Worm (Caenorhabditis elegans) whole organism, midembryonic: ENCODE measurements around the gene C12D8.21.

Source experiments
- T22C8.4 ChIP-seq: fragments of 200-800 bp; sonication (Bioruptor generic); IDR thresholded peaks from 2 replicates; pipeline ENCODE4 v1.3.6; 2022; ENCODE audit warnings: missing genetic modification characterization, missing compliant biosample characterization
- cog-1 ChIP-seq: sonication (generic microtip); optimal IDR thresholded peaks from 2 replicates; lab custom pipeline; 2016; ENCODE audit warnings: missing genetic modification characterization, missing compliant biosample characterization
- flt-1 ChIP-seq: fragments of 200-800 bp; sonication (Bioruptor generic); IDR thresholded peaks from 2 replicates; pipeline ENCODE4 v1.3.6; 2022; ENCODE audit warnings: missing genetic modification characterization, missing compliant biosample characterization
- klf-2 ChIP-seq: fragments of 200-800 bp; sonication (Bioruptor generic); conservative IDR thresholded peaks from 2 replicates; pipeline ENCODE4 v1.3.6; 2022; ENCODE audit warnings: missing genetic modification reagents, missing genetic modification characterization, missing compliant biosample characterization
- med-1 ChIP-seq: sonication (generic microtip); optimal IDR thresholded peaks from 2 replicates; lab custom pipeline; 2017; ENCODE audit warnings: missing genetic modification characterization, mild to moderate bottlenecking, missing compliant biosample characterization, antibody characterized with exemption, missing genetic modification reagents; ENCODE audit not compliant: insufficient read depth
- ref-1 ChIP-seq: fragments of 200-800 bp; sonication (Bioruptor generic); conservative IDR thresholded peaks from 2 replicates; pipeline ENCODE4 v1.3.6; 2022; ENCODE audit warnings: missing genetic modification reagents, missing genetic modification characterization, missing compliant biosample characterization
- tab-1 ChIP-seq: fragments of 200-800 bp; sonication (Bioruptor generic); IDR thresholded peaks from 2 replicates; pipeline ENCODE4 v1.3.6; 2022; ENCODE audit warnings: missing genetic modification characterization, missing compliant biosample characterization
- ztf-23 ChIP-seq: fragments of 200-800 bp; sonication (Bioruptor generic); IDR thresholded peaks from 2 replicates; pipeline ENCODE4 v1.3.6; 2022; ENCODE audit warnings: missing genetic modification reagents, missing genetic modification characterization, missing compliant biosample characterization
- ztf-29 ChIP-seq: fragments of 200-800 bp; sonication (Bioruptor generic); IDR thresholded peaks from 2 replicates; pipeline ENCODE4 v1.3.6; 2022; ENCODE audit warnings: missing genetic modification reagents, missing genetic modification characterization, missing compliant biosample characterization

The C12D8.21 gene

DNA sequence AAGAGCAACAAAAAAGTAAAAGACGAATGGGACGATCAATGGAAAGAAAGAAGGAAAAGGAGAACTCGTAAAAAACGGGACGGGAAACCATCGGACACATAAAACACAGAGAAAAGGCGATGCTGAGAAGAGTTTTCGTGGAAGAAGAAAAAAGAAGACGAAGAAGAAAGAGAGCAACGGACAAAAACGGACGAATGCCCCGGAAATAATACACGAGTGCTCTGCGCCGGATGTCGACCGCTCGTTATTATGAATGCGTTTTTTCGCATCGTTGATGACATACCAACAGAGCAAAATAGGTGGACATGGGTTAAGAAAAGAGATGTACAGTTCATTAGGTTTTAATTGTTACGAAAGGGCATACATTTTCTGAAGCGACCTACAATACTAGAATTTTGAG is 34.6 kb upstream of the C12D8.21 start, which contains the start of gene Y22F5A.11:
Y22F5A.11 (minus strand) TSS at position 28 of the 400 bp plus-strand sequence.
- TF ChIP-seq ref-1 (GFP tag; lab: Robert Waterston, UW) (no peak), flt-1 (GFP tag; lab: Robert Waterston, UW) (no peak), tab-1 (GFP tag; lab: Robert Waterston, UW) (no peak), med-1 (GFP tag; lab: Kevin White, UChicago) (no peak), T22C8.4 (GFP tag; lab: Robert Waterston, UW) (no peak), ztf-29 (GFP tag; lab: Robert Waterston, UW) (no peak), cog-1 (tag; lab: Kevin White, UChicago) (no peak), klf-2 (GFP tag; lab: Robert Waterston, UW) (no peak), ztf-23 (GFP tag; lab: Robert Waterston, UW) (no peak)

DNA sequence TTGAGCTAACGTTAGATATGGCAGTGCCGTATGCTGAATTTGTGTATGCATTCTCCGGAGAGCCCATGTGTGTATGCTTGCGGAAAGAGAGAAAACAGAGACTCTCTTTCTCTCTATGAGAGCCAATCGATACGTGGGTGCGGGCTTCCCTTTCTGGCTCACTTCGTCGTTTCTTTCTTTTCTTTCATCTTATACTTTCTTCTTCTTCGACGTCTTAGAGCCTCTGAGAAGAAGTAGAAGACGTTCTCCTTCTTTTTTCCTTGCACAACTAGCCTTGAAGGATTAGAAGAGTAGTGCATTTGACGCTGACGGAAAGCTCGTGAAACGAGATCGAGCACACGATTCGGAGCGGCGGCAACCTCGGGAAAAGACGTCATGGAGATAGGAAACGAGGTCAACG is 32.8 kb upstream of the C12D8.21 start:
- 0 out of 2 replicates have a peak, but pooled peaks have one; percentile 45 for TF ChIP-seq T22C8.4 (GFP tag; lab: Robert Waterston, UW)
- no peak for TF ChIP-seq ztf-29 (GFP tag; lab: Robert Waterston, UW)
- no peak for TF ChIP-seq med-1 (GFP tag; lab: Kevin White, UChicago)

DNA sequence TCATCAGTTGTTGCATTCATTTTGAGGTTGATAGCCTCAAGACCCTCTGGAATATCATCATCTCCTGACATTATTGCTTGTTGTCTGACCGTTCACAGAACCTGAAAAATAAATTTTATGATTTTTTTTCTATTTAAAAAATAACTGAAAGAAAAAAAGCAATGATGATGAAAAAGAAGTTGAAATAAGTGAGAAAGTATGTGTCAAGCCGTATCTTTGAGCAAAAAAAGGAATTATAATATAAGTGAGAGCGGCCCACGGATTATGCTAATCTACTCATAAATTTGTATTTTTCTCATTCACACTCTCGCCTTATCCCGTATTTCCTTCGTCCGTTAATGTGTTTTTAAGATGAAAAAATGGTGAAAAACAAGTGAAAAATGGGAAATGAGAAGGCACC is 29.2 kb upstream of the C12D8.21 start, which contains the start of gene ric-4:
ric-4 (minus strand) TSS at position 101 of the 400 bp plus-strand sequence.
- TF ChIP-seq cog-1 (tag; lab: Kevin White, UChicago) (no peak), flt-1 (GFP tag; lab: Robert Waterston, UW) (no peak), med-1 (GFP tag; lab: Kevin White, UChicago) (no peak), tab-1 (GFP tag; lab: Robert Waterston, UW) (no peak), T22C8.4 (GFP tag; lab: Robert Waterston, UW) (no peak), ztf-23 (GFP tag; lab: Robert Waterston, UW) (no peak), ref-1 (GFP tag; lab: Robert Waterston, UW) (no peak), klf-2 (GFP tag; lab: Robert Waterston, UW) (no peak), ztf-29 (GFP tag; lab: Robert Waterston, UW) (no peak)

DNA sequence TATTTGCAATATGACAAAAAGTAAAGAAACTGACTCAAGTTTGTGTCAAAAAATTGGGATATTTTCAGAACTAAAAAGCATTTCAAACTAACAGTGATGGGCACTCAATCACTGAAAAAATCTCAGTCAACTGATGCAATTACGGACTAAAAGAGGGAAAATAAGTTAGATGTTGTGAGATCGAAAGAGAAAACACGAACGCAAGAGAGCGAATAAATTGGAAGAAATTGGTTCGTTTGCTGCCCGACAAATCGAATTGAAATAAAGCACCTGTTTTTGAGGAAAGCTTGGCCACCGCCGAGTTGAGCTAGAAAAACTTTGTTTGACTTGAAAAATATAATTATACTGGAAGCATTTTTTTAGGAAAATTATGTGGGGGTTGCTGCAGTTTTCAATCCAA is 25.1 kb upstream of the C12D8.21 start:
- TF ChIP-seq flt-1 (GFP tag; lab: Robert Waterston, UW) (no peak), klf-2 (GFP tag; lab: Robert Waterston, UW) (no peak), ref-1 (GFP tag; lab: Robert Waterston, UW) (no peak)

DNA sequence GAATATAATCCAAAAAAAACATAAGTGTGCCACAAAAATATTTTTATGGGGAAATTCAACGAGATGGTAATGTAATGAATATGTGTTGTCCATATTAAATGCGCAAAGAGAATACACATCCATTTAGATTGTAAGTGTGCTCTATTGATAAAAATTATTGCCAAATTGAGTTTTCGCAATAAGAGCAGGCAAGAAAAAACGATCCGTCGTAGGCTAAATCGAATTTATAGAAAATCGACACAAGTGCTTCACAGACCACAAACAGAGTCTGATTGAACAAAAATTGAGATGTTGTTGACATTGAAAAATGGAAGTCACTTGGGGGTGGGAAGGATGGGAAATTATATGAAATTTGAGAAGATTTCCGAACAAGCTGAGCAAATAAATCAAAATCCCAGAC is 24.0 kb upstream of the C12D8.21 start:
- no peak for TF ChIP-seq cog-1 (tag; lab: Kevin White, UChicago)
- no peak for TF ChIP-seq ztf-29 (GFP tag; lab: Robert Waterston, UW)
- TF ChIP-seq ztf-23 (GFP tag; lab: Robert Waterston, UW): no peak
- no peak for TF ChIP-seq flt-1 (GFP tag; lab: Robert Waterston, UW)
- no peak for TF ChIP-seq med-1 (GFP tag; lab: Kevin White, UChicago)
- no peak for TF ChIP-seq T22C8.4 (GFP tag; lab: Robert Waterston, UW)
- TF ChIP-seq ref-1 (GFP tag; lab: Robert Waterston, UW): no peak
- no peak for TF ChIP-seq tab-1 (GFP tag; lab: Robert Waterston, UW)
- no peak for TF ChIP-seq klf-2 (GFP tag; lab: Robert Waterston, UW)

DNA sequence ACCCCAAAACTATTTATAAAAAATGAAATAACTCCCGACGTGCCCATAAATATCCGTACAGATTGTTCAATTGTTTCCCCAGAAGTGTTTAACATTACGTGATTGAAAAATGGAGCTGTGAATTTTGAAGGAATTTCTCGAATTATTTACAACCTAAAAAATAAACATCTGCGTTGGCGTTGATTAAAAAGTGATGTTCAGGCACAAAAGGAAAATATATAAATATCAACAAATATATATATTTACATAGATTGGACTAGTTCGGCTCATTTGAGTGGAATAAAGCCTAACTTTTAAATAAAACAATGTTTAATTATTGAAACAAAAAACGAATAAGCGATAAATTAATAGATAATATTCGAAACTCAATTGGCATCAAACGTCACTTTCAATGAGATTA is 19.5 kb upstream of the C12D8.21 start, which contains the start of gene sri-18:
sri-18 (minus strand) TSS at position 101 of the 400 bp plus-strand sequence.
- TF ChIP-seq ztf-29 (GFP tag; lab: Robert Waterston, UW): no peak
- TF ChIP-seq ref-1 (GFP tag; lab: Robert Waterston, UW): no peak
- TF ChIP-seq flt-1 (GFP tag; lab: Robert Waterston, UW): no peak
- no peak for TF ChIP-seq tab-1 (GFP tag; lab: Robert Waterston, UW)
- no peak for TF ChIP-seq med-1 (GFP tag; lab: Kevin White, UChicago)
- TF ChIP-seq klf-2 (GFP tag; lab: Robert Waterston, UW): no peak
- no peak for TF ChIP-seq T22C8.4 (GFP tag; lab: Robert Waterston, UW)
- TF ChIP-seq cog-1 (tag; lab: Kevin White, UChicago): no peak
- no peak for TF ChIP-seq ztf-23 (GFP tag; lab: Robert Waterston, UW)

DNA sequence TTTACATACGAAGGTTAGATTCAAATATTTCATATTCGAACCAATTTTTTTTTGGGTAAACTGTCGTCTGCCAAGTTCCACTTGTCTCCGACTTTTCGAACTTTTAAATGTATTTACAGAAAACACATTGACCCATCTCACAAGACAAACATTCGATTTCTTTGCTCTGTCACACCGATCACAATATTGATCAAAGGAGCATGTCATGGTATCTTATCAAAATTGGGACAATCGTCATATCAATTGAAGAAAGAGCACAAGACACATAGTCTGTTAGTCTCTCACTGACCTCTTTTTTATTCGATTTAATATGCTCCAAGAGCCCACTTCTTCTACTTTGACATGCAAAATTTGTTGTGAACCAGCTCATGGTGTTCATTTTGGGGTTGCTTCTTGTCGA is 15.1 kb upstream of the C12D8.21 start, which contains the start of gene nhr-232:
nhr-232 (plus strand) TSS at position 121 of the 400 bp plus-strand sequence.
- TF ChIP-seq med-1 (GFP tag; lab: Kevin White, UChicago): no peak
- no peak for TF ChIP-seq flt-1 (GFP tag; lab: Robert Waterston, UW)
- no peak for TF ChIP-seq ztf-29 (GFP tag; lab: Robert Waterston, UW)
- no peak for TF ChIP-seq T22C8.4 (GFP tag; lab: Robert Waterston, UW)
- TF ChIP-seq tab-1 (GFP tag; lab: Robert Waterston, UW): no peak
- no peak for TF ChIP-seq cog-1 (tag; lab: Kevin White, UChicago)
- no peak for TF ChIP-seq ref-1 (GFP tag; lab: Robert Waterston, UW)
- TF ChIP-seq ztf-23 (GFP tag; lab: Robert Waterston, UW): no peak
- TF ChIP-seq klf-2 (GFP tag; lab: Robert Waterston, UW): no peak

DNA sequence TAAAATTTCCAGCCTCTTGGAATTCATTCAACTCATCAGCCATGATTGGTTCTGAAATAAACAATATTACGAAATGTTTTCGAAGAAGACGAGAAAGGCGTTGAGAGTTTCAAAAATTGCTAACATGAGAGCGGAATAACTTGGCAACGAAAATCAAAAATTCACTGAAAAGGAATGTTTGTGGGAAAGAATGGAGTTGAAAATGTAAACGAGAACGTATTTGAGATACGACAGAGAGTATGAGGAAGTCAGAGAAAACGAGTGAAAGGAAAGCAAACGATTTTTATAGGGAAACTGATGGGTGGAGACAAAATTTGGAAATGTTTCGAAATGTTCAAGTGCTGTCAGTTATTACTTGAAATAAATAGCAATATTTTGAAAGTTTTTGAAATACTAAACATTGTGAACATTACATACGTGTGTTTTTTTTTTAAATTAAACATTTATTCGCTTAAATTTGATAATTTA is 14.1 kb upstream of the C12D8.21 start, which contains the start of gene rop-1:
rop-1 (minus strand) TSS at position 51 of the 468 bp plus-strand sequence.
- TF ChIP-seq ref-1 (GFP tag; lab: Robert Waterston, UW): no peak
- TF ChIP-seq med-1 (GFP tag; lab: Kevin White, UChicago): no peak

DNA sequence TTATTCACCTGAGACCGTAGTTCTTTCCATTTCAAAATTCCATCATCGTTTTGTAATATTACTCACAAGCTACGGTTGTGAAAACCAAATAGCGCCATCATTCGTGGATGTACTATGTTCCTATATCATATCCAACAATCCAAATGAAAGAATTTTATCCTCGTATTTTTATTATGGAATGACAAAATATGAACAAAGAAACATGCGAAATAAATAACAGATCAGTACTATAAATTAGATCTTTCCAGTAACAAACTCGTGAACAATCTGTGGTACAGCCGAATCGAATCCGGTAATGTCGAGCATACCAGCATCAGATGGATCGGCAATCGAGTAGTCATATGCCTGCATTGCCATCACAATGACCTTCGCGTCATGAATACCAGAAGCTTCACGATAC is 11.7 kb upstream of the C12D8.21 start:
- TF ChIP-seq med-1 (GFP tag; lab: Kevin White, UChicago) (no peak), ztf-29 (GFP tag; lab: Robert Waterston, UW) (no peak), ztf-23 (GFP tag; lab: Robert Waterston, UW) (no peak), ref-1 (GFP tag; lab: Robert Waterston, UW) (no peak), klf-2 (GFP tag; lab: Robert Waterston, UW) (no peak), tab-1 (GFP tag; lab: Robert Waterston, UW) (no peak), cog-1 (tag; lab: Kevin White, UChicago) (no peak), T22C8.4 (GFP tag; lab: Robert Waterston, UW) (no peak), flt-1 (GFP tag; lab: Robert Waterston, UW) (no peak)
